Fruit fly (Drosophila melanogaster) S2 (cell line): Measurements from ENCODE around the gene Ilp5.

ENCODE experiments used
- CG8478 ChIP-seq: fragments of >200 bp; optimal IDR thresholded peaks from 2 replicates; lab custom pipeline; 2018
- CTCF ChIP-seq, 2 experiments: fragments of >200 bp; optimal IDR thresholded peaks; 2 replicates each; lab custom pipeline; 2018

DNA sequence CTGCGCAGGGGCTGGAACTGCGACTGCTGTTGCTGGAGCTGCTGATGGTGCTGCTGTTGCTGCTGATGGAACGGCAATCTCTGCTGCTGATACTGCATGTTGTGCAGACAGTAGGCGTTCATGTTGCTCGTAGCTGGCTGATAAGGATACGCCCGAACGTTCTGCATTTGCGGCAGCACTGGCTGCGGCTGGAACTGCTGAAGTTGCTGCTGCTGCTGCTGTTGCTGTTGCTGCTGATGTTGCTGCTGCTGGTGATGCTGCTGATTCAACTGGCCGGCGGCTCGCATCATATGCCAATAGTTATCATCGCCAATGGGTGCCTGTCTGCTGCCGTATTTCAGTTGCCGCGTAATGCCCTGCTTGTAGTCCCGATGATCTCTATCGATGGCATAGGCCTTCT lies 17.0 kb upstream of the Ilp5 start:
- TF ChIP-seq CTCF (optimal IDR thresholded peaks at IDR 0.05; lab: Kevin White, UChicago) (no peak), CG8478 (lab: Kevin White, UChicago) (no peak)
